Worm (Caenorhabditis elegans): ENCODE measurements around the gene sre-54.

ce11 chrII:12343710-12344109 lies 11.0 kb downstream of the sre-54 start:
- TF ChIP-seq nhr-23 (tag; optimal IDR thresholded peaks at IDR 0.05) = no peak
- no peak for TF ChIP-seq mdl-1 (tag; optimal IDR thresholded peaks at IDR 0.05)
- no peak for TF ChIP-seq lin-39 (tag; optimal IDR thresholded peaks at IDR 0.05)
- no peak for TF ChIP-seq lsy-2 (tag; optimal IDR thresholded peaks at IDR 0.05)
- TF ChIP-seq ama-1 (optimal IDR thresholded peaks at IDR 0.05) = no peak
- TF ChIP-seq ztf-11 (tag; optimal IDR thresholded peaks at IDR 0.05) = no peak
- TF ChIP-seq ceh-82 (tag; optimal IDR thresholded peaks at IDR 0.05) = no peak
- no peak for TF ChIP-seq ztf-4 (tag; optimal IDR thresholded peaks at IDR 0.05)
- TF ChIP-seq zag-1 (tag; optimal IDR thresholded peaks at IDR 0.05) = no peak
- TF ChIP-seq nhr-12 (tag; optimal IDR thresholded peaks at IDR 0.05) = no peak
- no peak for TF ChIP-seq F13H6.1 (tag; optimal IDR thresholded peaks at IDR 0.05)
- no peak for TF ChIP-seq unc-39 (tag; optimal IDR thresholded peaks at IDR 0.05)
